Fruit fly (Drosophila melanogaster) whole organism, adult: Measurements from ENCODE around the gene Cpr64Aa.

Source experiments
- CG12768 ChIP-seq: fragments of 200-800 bp; sonication (Bioruptor generic); optimal IDR thresholded peaks from 2 replicates; lab custom pipeline; 2017; ENCODE audit warnings: missing biosample characterization, missing genetic modification characterization, mild to moderate bottlenecking, moderate library complexity, missing genetic modification reagents
- CG14711 ChIP-seq: fragments of 200-800 bp; sonication (Bioruptor generic); optimal IDR thresholded peaks from 2 replicates; lab custom pipeline; 2018; ENCODE audit warnings: missing biosample characterization, mild to moderate bottlenecking, missing genetic modification characterization, moderate library complexity
- CG1620 ChIP-seq: fragments of 200-800 bp; sonication (Bioruptor generic); optimal IDR thresholded peaks from 2 replicates; lab custom pipeline; 2016; ENCODE audit warnings: missing biosample characterization, missing genetic modification characterization
- CG7045 ChIP-seq: fragments of 200-800 bp; sonication (Bioruptor generic); optimal IDR thresholded peaks from 2 replicates; lab custom pipeline; 2017; ENCODE audit warnings: missing biosample characterization, mild to moderate bottlenecking, missing genetic modification characterization
- Clk ChIP-seq: fragments of 200-800 bp; sonication (Bioruptor generic); optimal IDR thresholded peaks from 2 replicates; lab custom pipeline; 2017; ENCODE audit warnings: missing biosample characterization, missing genetic modification characterization
- Crg-1 ChIP-seq: fragments of 200-800 bp; sonication (Bioruptor generic); optimal IDR thresholded peaks from 2 replicates; lab custom pipeline; 2016; ENCODE audit warnings: missing biosample characterization, missing genetic modification characterization
- Mnt ChIP-seq: fragments of 200-800 bp; sonication (Bioruptor generic); optimal IDR thresholded peaks from 2 replicates; lab custom pipeline; 2016; ENCODE audit warnings: missing biosample characterization, mild to moderate bottlenecking, missing genetic modification characterization
- bab1 ChIP-seq: fragments of 200-800 bp; sonication (Bioruptor generic); optimal IDR thresholded peaks from 3 replicates; lab custom pipeline; 2019; ENCODE audit warnings: missing biosample characterization, mild to moderate bottlenecking, missing genetic modification characterization, moderate library complexity
- cic ChIP-seq: fragments of 200-800 bp; sonication (Bioruptor generic); optimal IDR thresholded peaks from 2 replicates; lab custom pipeline; 2017; ENCODE audit warnings: missing biosample characterization, mild to moderate bottlenecking, missing genetic modification characterization, moderate library complexity
- cnc ChIP-seq, 2 experiments: fragments of >200 bp; optimal IDR thresholded peaks; 2 replicates each; lab custom pipeline; 2017
- tj ChIP-seq: fragments of 200-800 bp; sonication (Bioruptor generic); optimal IDR thresholded peaks from 3 replicates; lab custom pipeline; 2017; ENCODE audit warnings: missing biosample characterization, mild to moderate bottlenecking, missing genetic modification characterization, moderate library complexity
- toe ChIP-seq: fragments of 200-800 bp; sonication (Bioruptor generic); optimal IDR thresholded peaks from 2 replicates; lab custom pipeline; 2016; ENCODE audit warnings: missing biosample characterization, missing genetic modification characterization

- TF ChIP-seq CG14711 (tag; lab: Kevin White, UChicago) (no peak), tj (GFP tag; lab: Kevin White, UChicago) (no peak), bab1 (GFP tag; lab: Kevin White, UChicago) (no peak), Crg-1 (no peak), cnc (optimal IDR thresholded peaks at IDR 0.05; lab: Kevin White, UChicago) (no peak), CG1620 (GFP tag; lab: Kevin White, UChicago) (no peak), CG7045 (GFP tag; lab: Kevin White, UChicago) (no peak), Mnt (GFP tag; lab: Kevin White, UChicago) (no peak), Clk (no peak), cic (GFP tag; lab: Kevin White, UChicago) (no peak), toe (GFP tag; lab: Kevin White, UChicago) (no peak), CG12768 (GFP tag; lab: Kevin White, UChicago) (no peak)
Measured at dm6 chr3L:4160926-4161325, 48.1 kb downstream of the Cpr64Aa start, which contains the start of gene nab.
